ENCODE assay signal across 4 fruit fly cellular contexts in genomic region chr3L:18044333-18045043, dm6.
TF ChIP-seq lines count a peak whose summit lies in the region.

No protein-coding gene starts in this region.

- no peak for TF ChIP-seq CTCF in whole organism, embryonic (GFP tag; optimal IDR thresholded peaks at IDR 0.05; lab: Kevin White, UChicago)

TF ChIP-seq in whole organism, adult, 20 proteins besides CTCF, POLR2A, EP300 and RAD21:
- TF ChIP-seq Crg-1 (GFP tag; optimal IDR thresholded peaks at IDR 0.05; lab: Kevin White, UChicago) (no peak), cic (GFP tag; optimal IDR thresholded peaks at IDR 0.05; lab: Kevin White, UChicago) (peak; percentile 82), ovo (GFP tag; optimal IDR thresholded peaks at IDR 0.05; lab: Kevin White, UChicago) (peak; percentile 98), cnc (optimal IDR thresholded peaks at IDR 0.05; lab: Kevin White, UChicago) (no peak), CG12768 (GFP tag; optimal IDR thresholded peaks at IDR 0.05; lab: Kevin White, UChicago) (peak; percentile 59), CG1620 (GFP tag; optimal IDR thresholded peaks at IDR 0.05; lab: Kevin White, UChicago) (no peak), CG33017 (tag; optimal IDR thresholded peaks at IDR 0.05; lab: Kevin White, UChicago) (peak; percentile 38), Mnt (GFP tag; optimal IDR thresholded peaks at IDR 0.05; lab: Kevin White, UChicago) (peak; percentile 34), tj (GFP tag; optimal IDR thresholded peaks at IDR 0.05; lab: Kevin White, UChicago) (peak; percentile 8), Hr96 (GFP tag; optimal IDR thresholded peaks at IDR 0.05; lab: Kevin White, UChicago) (no peak), CG5204 (GFP tag; optimal IDR thresholded peaks at IDR 0.05; lab: Kevin White, UChicago) (peak; percentile 0), CG14711 (tag; optimal IDR thresholded peaks at IDR 0.05; lab: Kevin White, UChicago) (no peak), pad (GFP tag; optimal IDR thresholded peaks at IDR 0.05; lab: Kevin White, UChicago) (no peak), Clk (GFP tag; optimal IDR thresholded peaks at IDR 0.05; lab: Kevin White, UChicago) (no peak), bab1 (GFP tag; optimal IDR thresholded peaks at IDR 0.05; lab: Kevin White, UChicago) (no peak), CG7101 (tag; optimal IDR thresholded peaks at IDR 0.05; lab: Kevin White, UChicago) (no peak), CG11617 (GFP tag; optimal IDR thresholded peaks at IDR 0.05; lab: Kevin White, UChicago) (peak; percentile 16), CG7045 (GFP tag; optimal IDR thresholded peaks at IDR 0.05; lab: Kevin White, UChicago) (peak; percentile 12), toe (GFP tag; optimal IDR thresholded peaks at IDR 0.05; lab: Kevin White, UChicago) (no peak), kay (GFP tag; lab: Kevin White, UChicago; ENCODE audit: borderline replicate concordance) (peak; percentile 98)
TF ChIP-seq in whole organism, adult: peak in this region for 10.

TF ChIP-seq in whole organism, embryonic, 481 proteins besides CTCF, POLR2A, EP300 and RAD21:
- 0 out of 2 replicates have a peak, but pooled peaks have one; percentile 15 for TF ChIP-seq inv (GFP tag; IDR thresholded peaks at IDR 0.05; lab: Robert Waterston, UW; ENCODE audit: partially characterized antibody)
- TF ChIP-seq Trl (optimal IDR thresholded peaks at IDR 0.05; lab: Kevin White, UChicago) = no peak
- TF ChIP-seq Trl (GFP tag; optimal IDR thresholded peaks at IDR 0.05; lab: Kevin White, UChicago) = no peak
- TF ChIP-seq cwo (GFP tag; optimal IDR thresholded peaks at IDR 0.05; lab: Kevin White, UChicago) = no peak
- TF ChIP-seq CG8388 (GFP tag; optimal IDR thresholded peaks at IDR 0.05; lab: Kevin White, UChicago) = no peak
- TF ChIP-seq CG7372 (GFP tag; IDR thresholded peaks at IDR 0.05; lab: Robert Waterston, UW) = peak; percentile 60
- TF ChIP-seq CG9609 (GFP tag; optimal IDR thresholded peaks at IDR 0.05; lab: Kevin White, UChicago) = no peak
- peak; percentile 32 for TF ChIP-seq Blimp-1 (GFP tag; optimal IDR thresholded peaks at IDR 0.05; lab: Kevin White, UChicago)
- no peak for TF ChIP-seq CG3407 (GFP tag; optimal IDR thresholded peaks at IDR 0.05; lab: Kevin White, UChicago)
- TF ChIP-seq GATAe (GFP tag; conservative IDR thresholded peaks at IDR 0.05; lab: Robert Waterston, UW) = no peak
- no peak for TF ChIP-seq CG12104 (GFP tag; optimal IDR thresholded peaks at IDR 0.05; lab: Kevin White, UChicago)
- no peak for TF ChIP-seq CG13775 (GFP tag; optimal IDR thresholded peaks at IDR 0.05; lab: Kevin White, UChicago)
- TF ChIP-seq D19A (tag; optimal IDR thresholded peaks at IDR 0.05; lab: Kevin White, UChicago) = no peak
- no peak for TF ChIP-seq salm (tag; optimal IDR thresholded peaks at IDR 0.05; lab: Kevin White, UChicago)
- TF ChIP-seq pho (GFP tag; optimal IDR thresholded peaks at IDR 0.05; lab: Kevin White, UChicago) = no peak
- no peak for TF ChIP-seq dan (GFP tag; IDR thresholded peaks at IDR 0.05; lab: Robert Waterston, UW)

TF ChIP-seq in whole organism, prepupa, 60 proteins besides CTCF, POLR2A, EP300 and RAD21:
- TF ChIP-seq CG11902 (GFP tag; optimal IDR thresholded peaks at IDR 0.05; lab: Kevin White, UChicago) (no peak), Hr38 (GFP tag; optimal IDR thresholded peaks at IDR 0.05; lab: Kevin White, UChicago) (no peak), fkh (GFP tag; optimal IDR thresholded peaks at IDR 0.05; lab: Kevin White, UChicago) (peak; percentile 5)

TF ChIP-seq in whole organism, pupa, 21 proteins besides CTCF, POLR2A, EP300 and RAD21:
- no peak for TF ChIP-seq Snoo (tag; optimal IDR thresholded peaks at IDR 0.05; lab: Kevin White, UChicago)
- TF ChIP-seq CG32121 (GFP tag; IDR thresholded peaks at IDR 0.05; lab: Robert Waterston, UW) = 0 out of 2 replicates have a peak, but pooled peaks have one; percentile 39
